Fruit fly (Drosophila melanogaster) whole organism, embryonic: ENCODE data around the gene CG13386.

Experiments used
- Aef1 ChIP-seq: fragments of 200-800 bp; sonication (Bioruptor generic); IDR thresholded peaks from 3 replicates; pipeline ENCODE4 v1.3.6; 2022; ENCODE audit warnings: missing biosample characterization, missing genetic modification characterization
- Bgb ChIP-seq: fragments of 200-800 bp; sonication (Bioruptor generic); IDR thresholded peaks from 2 replicates; pipeline ENCODE4 v1.3.6; 2022; ENCODE audit warnings: missing biosample characterization, missing genetic modification characterization; ENCODE audit not compliant: partially characterized antibody
- CG10267 ChIP-seq: fragments of 200-800 bp; sonication (Bioruptor generic); optimal IDR thresholded peaks from 2 replicates; lab custom pipeline; 2018; ENCODE audit warnings: missing biosample characterization, mild to moderate bottlenecking, missing genetic modification characterization, moderate library complexity
- CG10959 ChIP-seq: fragments of 200-800 bp; sonication (Bioruptor generic); IDR thresholded peaks from 2 replicates; pipeline ENCODE4 v1.3.6; 2022; ENCODE audit warnings: missing biosample characterization, missing genetic modification characterization
- CG11504 ChIP-seq: fragments of 200-800 bp; sonication (Bioruptor generic); optimal IDR thresholded peaks from 3 replicates; lab custom pipeline; 2019; ENCODE audit warnings: missing biosample characterization, mild to moderate bottlenecking, missing genetic modification characterization, moderate library complexity
- CG14667 ChIP-seq: fragments of 200-800 bp; sonication (Bioruptor generic); IDR thresholded peaks from 2 replicates; pipeline ENCODE4 v1.3.6; 2022; ENCODE audit warnings: missing biosample characterization, missing genetic modification characterization
- CG15011 ChIP-seq: fragments of 200-800 bp; sonication (Bioruptor generic); optimal IDR thresholded peaks from 3 replicates; lab custom pipeline; 2018; ENCODE audit warnings: missing biosample characterization, mild to moderate bottlenecking, missing genetic modification characterization
- CG15696 ChIP-seq: fragments of 200-800 bp; sonication (Bioruptor generic); optimal IDR thresholded peaks from 2 replicates; lab custom pipeline; 2019; ENCODE audit warnings: missing biosample characterization, mild to moderate bottlenecking, missing genetic modification characterization, moderate library complexity
- CG1602 ChIP-seq: fragments of 200-800 bp; sonication (Bioruptor generic); optimal IDR thresholded peaks from 3 replicates; lab custom pipeline; 2016; ENCODE audit warnings: missing biosample characterization, missing genetic modification characterization
- CG17186 ChIP-seq: fragments of 200-800 bp; sonication (Bioruptor generic); optimal IDR thresholded peaks from 3 replicates; lab custom pipeline; 2017; ENCODE audit warnings: missing biosample characterization, missing genetic modification reagents, missing genetic modification characterization
- CG2889 ChIP-seq: fragments of 200-800 bp; sonication (Bioruptor generic); IDR thresholded peaks from 3 replicates; pipeline ENCODE4 v1.3.6; 2022; ENCODE audit warnings: missing biosample characterization, missing genetic modification characterization
- CG3065 ChIP-seq: fragments of 200-800 bp; sonication (Bioruptor generic); optimal IDR thresholded peaks from 2 replicates; lab custom pipeline; 2016; ENCODE audit warnings: missing biosample characterization, missing genetic modification characterization
- CG31224 ChIP-seq: fragments of 200-800 bp; sonication (Bioruptor generic); IDR thresholded peaks from 2 replicates; pipeline ENCODE4 v1.3.6; 2022; ENCODE audit warnings: missing biosample characterization, missing genetic modification characterization
- CG3281 ChIP-seq: fragments of 200-800 bp; sonication (Bioruptor generic); optimal IDR thresholded peaks from 3 replicates; lab custom pipeline; 2017; ENCODE audit warnings: missing biosample characterization, mild to moderate bottlenecking, missing genetic modification characterization
- CG4360 ChIP-seq: fragments of 200-800 bp; sonication (Bioruptor generic); IDR thresholded peaks from 2 replicates; pipeline ENCODE4 v1.3.6; 2022; ENCODE audit warnings: missing biosample characterization, missing genetic modification characterization
- CG4617 ChIP-seq: fragments of 200-800 bp; sonication (Bioruptor generic); optimal IDR thresholded peaks from 3 replicates; lab custom pipeline; 2016; ENCODE audit warnings: missing biosample characterization, missing genetic modification characterization, borderline replicate concordance
- CG4820 ChIP-seq: fragments of 200-800 bp; sonication (Bioruptor generic); optimal IDR thresholded peaks from 3 replicates; lab custom pipeline; 2016; ENCODE audit warnings: missing biosample characterization, missing genetic modification characterization
- CG5245 ChIP-seq: fragments of 200-800 bp; sonication (Bioruptor generic); optimal IDR thresholded peaks from 3 replicates; lab custom pipeline; 2016; ENCODE audit warnings: missing biosample characterization, missing genetic modification characterization
- CG6683 ChIP-seq: fragments of 200-800 bp; sonication (Bioruptor generic); optimal IDR thresholded peaks from 2 replicates; lab custom pipeline; 2017; ENCODE audit warnings: missing biosample characterization, mild to moderate bottlenecking, missing genetic modification characterization, missing genetic modification reagents
- CG7745 ChIP-seq: fragments of 200-800 bp; sonication (Bioruptor generic); optimal IDR thresholded peaks from 2 replicates; lab custom pipeline; 2018; ENCODE audit warnings: missing biosample characterization, mild to moderate bottlenecking, missing genetic modification characterization, moderate library complexity
- CG7963 ChIP-seq: fragments of 200-800 bp; sonication (Bioruptor generic); IDR thresholded peaks from 3 replicates; pipeline ENCODE4 v1.3.6; 2022; ENCODE audit warnings: missing biosample characterization, missing genetic modification characterization; ENCODE audit not compliant: partially characterized antibody
- Dp ChIP-seq: fragments of 200-800 bp; sonication (Bioruptor generic); optimal IDR thresholded peaks from 2 replicates; lab custom pipeline; 2018; ENCODE audit warnings: missing biosample characterization, mild to moderate bottlenecking, missing genetic modification characterization, moderate library complexity
- Dref ChIP-seq: fragments of 200-800 bp; sonication (Bioruptor generic); IDR thresholded peaks from 2 replicates; pipeline ENCODE4 v1.3.6; 2022; ENCODE audit warnings: missing biosample characterization, missing genetic modification characterization
- Ets65A ChIP-seq: fragments of 200-800 bp; sonication (Bioruptor generic); peaks from one replicate; lab custom pipeline; 2016; ENCODE audit warnings: missing biosample characterization, missing genetic modification characterization
- GATAe ChIP-seq: fragments of 200-800 bp; sonication (Bioruptor generic); conservative IDR thresholded peaks from 2 replicates; pipeline ENCODE4 v1.3.6; 2022; ENCODE audit warnings: missing biosample characterization, missing genetic modification characterization
- Hmr ChIP-seq: fragments of 200-800 bp; sonication (Bioruptor generic); optimal IDR thresholded peaks from 3 replicates; lab custom pipeline; 2017; ENCODE audit warnings: mild to moderate bottlenecking, missing biosample characterization, missing genetic modification reagents, missing genetic modification characterization
- Hmx ChIP-seq: fragments of 200-800 bp; sonication (Bioruptor generic); optimal IDR thresholded peaks from 2 replicates; lab custom pipeline; 2016; ENCODE audit warnings: missing biosample characterization, missing genetic modification characterization
- MTF-1 ChIP-seq: fragments of 200-800 bp; sonication (Bioruptor generic); optimal IDR thresholded peaks from 2 replicates; lab custom pipeline; 2018; ENCODE audit warnings: missing biosample characterization, mild to moderate bottlenecking, missing genetic modification characterization, borderline replicate concordance
- Myb ChIP-seq: fragments of 200-800 bp; sonication (Bioruptor generic); optimal IDR thresholded peaks from 2 replicates; lab custom pipeline; 2016; ENCODE audit warnings: missing biosample characterization, missing genetic modification characterization
- Nf-YA ChIP-seq: fragments of 200-800 bp; sonication (Bioruptor generic); IDR thresholded peaks from 2 replicates; pipeline ENCODE4 v1.3.6; 2022; ENCODE audit warnings: missing biosample characterization, missing genetic modification characterization
- Ravus ChIP-seq: fragments of 200-800 bp; sonication (Bioruptor generic); IDR thresholded peaks from 2 replicates; pipeline ENCODE4 v1.3.6; 2022; ENCODE audit warnings: missing biosample characterization, missing genetic modification characterization
- Six4 ChIP-seq: fragments of 200-800 bp; sonication (Bioruptor generic); optimal IDR thresholded peaks from 2 replicates; lab custom pipeline; 2016; ENCODE audit warnings: missing biosample characterization, missing genetic modification characterization
- chif ChIP-seq, 2 experiments: fragments of 200-800 bp; sonication (Bioruptor generic); optimal IDR thresholded peaks; 3 replicates each; lab custom pipeline; 2016; ENCODE audit warnings: missing biosample characterization in 2 of 2, missing genetic modification characterization in 2 of 2
- dan ChIP-seq: fragments of 200-800 bp; sonication (Bioruptor generic); IDR thresholded peaks from 2 replicates; pipeline ENCODE4 v1.3.6; 2022; ENCODE audit warnings: missing biosample characterization, missing genetic modification characterization
- danr ChIP-seq: fragments of 200-800 bp; sonication (Bioruptor generic); IDR thresholded peaks from 2 replicates; pipeline ENCODE4 v1.3.6; 2022; ENCODE audit warnings: missing biosample characterization, missing genetic modification characterization
- disco-r ChIP-seq: fragments of 200-800 bp; sonication (Bioruptor generic); optimal IDR thresholded peaks from 2 replicates; lab custom pipeline; 2016; ENCODE audit warnings: missing biosample characterization, missing genetic modification characterization
- emc ChIP-seq: fragments of 200-800 bp; sonication (Bioruptor generic); optimal IDR thresholded peaks from 2 replicates; lab custom pipeline; 2016; ENCODE audit warnings: missing biosample characterization, missing genetic modification characterization
- ems ChIP-seq: fragments of 200-800 bp; sonication (Bioruptor generic); optimal IDR thresholded peaks from 3 replicates; lab custom pipeline; 2016; ENCODE audit warnings: missing biosample characterization, missing genetic modification characterization
- esg ChIP-seq: fragments of 200-800 bp; sonication (Bioruptor generic); conservative IDR thresholded peaks from 2 replicates; pipeline ENCODE4 v1.3.6; 2022; ENCODE audit warnings: missing biosample characterization, missing genetic modification characterization
- fru ChIP-seq: fragments of >200 bp; optimal IDR thresholded peaks from 2 replicates; lab custom pipeline; 2017
- gcm ChIP-seq: fragments of 200-800 bp; sonication (Bioruptor generic); optimal IDR thresholded peaks from 2 replicates; lab custom pipeline; 2019; ENCODE audit warnings: missing biosample characterization, mild to moderate bottlenecking, missing genetic modification characterization, moderate library complexity
- insv ChIP-seq, 2 experiments: fragments of 200-800 bp; sonication (Bioruptor generic); optimal IDR thresholded peaks; 3 replicates each; lab custom pipeline; 2016 to 2018; ENCODE audit warnings: missing biosample characterization in 2 of 2, missing genetic modification characterization in 2 of 2
- inv ChIP-seq: fragments of 200-800 bp; sonication (Bioruptor generic); IDR thresholded peaks from 2 replicates; pipeline ENCODE4 v1.3.6; 2022; ENCODE audit warnings: missing biosample characterization, missing genetic modification characterization; ENCODE audit not compliant: partially characterized antibody
- ranshi ChIP-seq: fragments of 200-800 bp; sonication (Bioruptor generic); IDR thresholded peaks from 2 replicates; pipeline ENCODE4 v1.3.6; 2022; ENCODE audit warnings: missing biosample characterization, missing genetic modification characterization
- sc ChIP-seq, 3 experiments: fragments of >200 bp in 2 of 3; fragments of 200-800 bp in 1 of 3; sonication (Bioruptor generic) in 1 of 3; optimal IDR thresholded peaks; 2 replicates in 2 of 3; 3 replicates in 1 of 3; lab custom pipeline; 2017; ENCODE audit warnings: mild to moderate bottlenecking in 1 of 3, missing biosample characterization in 1 of 3, missing genetic modification characterization in 1 of 3, missing genetic modification reagents in 1 of 3
- sd ChIP-seq: fragments of 200-800 bp; sonication (Bioruptor generic); optimal IDR thresholded peaks from 3 replicates; lab custom pipeline; 2018; ENCODE audit warnings: missing biosample characterization, mild to moderate bottlenecking, missing genetic modification characterization, moderate library complexity
- sens-2 ChIP-seq: fragments of 200-800 bp; sonication (Bioruptor generic); IDR thresholded peaks from 2 replicates; pipeline ENCODE4 v1.3.6; 2022; ENCODE audit warnings: missing biosample characterization, missing genetic modification characterization
- shn ChIP-seq: fragments of 200-800 bp; sonication (Bioruptor generic); optimal IDR thresholded peaks from 3 replicates; lab custom pipeline; 2016; ENCODE audit warnings: missing biosample characterization, missing genetic modification characterization
- sima ChIP-seq: fragments of 200-800 bp; sonication (Bioruptor generic); optimal IDR thresholded peaks from 2 replicates; lab custom pipeline; 2016; ENCODE audit warnings: missing biosample characterization, missing genetic modification characterization
- stwl ChIP-seq: fragments of 200-800 bp; sonication (Bioruptor generic); optimal IDR thresholded peaks from 3 replicates; lab custom pipeline; 2018; ENCODE audit warnings: missing biosample characterization, mild to moderate bottlenecking, missing genetic modification characterization, moderate library complexity
- vnd ChIP-seq: fragments of 200-800 bp; sonication (Bioruptor generic); IDR thresholded peaks from 3 replicates; pipeline ENCODE4 v1.3.6; 2022; ENCODE audit warnings: missing biosample characterization, missing genetic modification characterization; ENCODE audit not compliant: partially characterized antibody

Gene CG13386

dm6 chr2L:8376717-8377116, 22.1 kb upstream of the CG13386 start, which contains the start of the genes CG13390 and CG17294 (continued):
- TF ChIP-seq emc (GFP tag; lab: Kevin White, UChicago) (peak; percentile 91), sima (GFP tag; lab: Kevin White, UChicago) (peak; percentile 89), esg (GFP tag; lab: Robert Waterston, UW) (peak; percentile 100), Dref (GFP tag; lab: Robert Waterston, UW) (peak; percentile 65), sc (optimal IDR thresholded peaks at IDR 0.05; lab: Kevin White, UChicago) (no peak), sc (GFP tag; optimal IDR thresholded peaks at IDR 0.05; lab: Kevin White, UChicago) (peak; percentile 99), inv (GFP tag; lab: Robert Waterston, UW) (peak; percentile 71; the same call in 1 of the 2 replicates), Ravus (GFP tag; lab: Robert Waterston, UW) (peak; percentile 99), CG7963 (GFP tag; lab: Robert Waterston, UW) (peak; percentile 58), CG4360 (GFP tag; lab: Robert Waterston, UW) (peak; percentile 90), CG2889 (peak; percentile 99), sd (peak; percentile 98), MTF-1 (GFP tag; lab: Kevin White, UChicago) (peak; percentile 99), CG15011 (GFP tag; lab: Kevin White, UChicago) (peak; percentile 99), GATAe (peak; percentile 99), gcm (peak; percentile 99), CG1602 (GFP tag; lab: Kevin White, UChicago) (peak; percentile 99), Six4 (GFP tag; lab: Kevin White, UChicago) (peak; percentile 99), CG14667 (GFP tag; lab: Robert Waterston, UW) (peak; percentile 99), CG4617 (GFP tag; lab: Kevin White, UChicago) (peak; percentile 99), Bgb (GFP tag; lab: Robert Waterston, UW) (peak; percentile 71), chif (GFP tag; optimal IDR thresholded peaks at IDR 0.05; lab: Kevin White, UChicago) (peak; percentile 87 to 95), ems (peak; percentile 97), CG3065 (peak; percentile 97), Nf-YA (GFP tag; lab: Robert Waterston, UW) (peak; percentile 99), CG10267 (tag; lab: Kevin White, UChicago) (peak; percentile 98), Dp (peak; percentile 54), ranshi (peak; percentile 100), Aef1 (GFP tag; lab: Robert Waterston, UW) (peak; percentile 100), CG11504 (tag; lab: Kevin White, UChicago) (peak; percentile 98), Myb (peak; percentile 69), vnd (GFP tag; lab: Robert Waterston, UW) (peak; percentile 63), shn (GFP tag; lab: Kevin White, UChicago) (peak; percentile 77), CG31224 (GFP tag; lab: Robert Waterston, UW) (peak; percentile 99), CG4820 (GFP tag; lab: Kevin White, UChicago) (peak; percentile 98), CG17186 (GFP tag; lab: Kevin White, UChicago) (peak; percentile 94), Ets65A (GFP tag; lab: Kevin White, UChicago) (peak; percentile 97), dan (peak; percentile 97), CG6683 (GFP tag; lab: Kevin White, UChicago) (peak; percentile 99), CG7745 (tag; lab: Kevin White, UChicago) (peak; percentile 89), insv (GFP tag; optimal IDR thresholded peaks at IDR 0.05; lab: Kevin White, UChicago) (peak in 1 of 2 experiments; percentile 87), CG10959 (GFP tag; lab: Robert Waterston, UW) (peak; percentile 99), fru (lab: Kevin White, UChicago) (no peak), disco-r (GFP tag; lab: Kevin White, UChicago) (peak; percentile 87), CG15696 (tag; lab: Kevin White, UChicago) (peak; percentile 99), Hmr (GFP tag; lab: Kevin White, UChicago) (peak; percentile 100), Hmx (GFP tag; lab: Kevin White, UChicago) (peak; percentile 85), sens-2 (GFP tag; lab: Robert Waterston, UW) (peak; percentile 99), danr (GFP tag; lab: Robert Waterston, UW) (peak; percentile 99), CG5245 (peak; percentile 98), stwl (tag; lab: Kevin White, UChicago) (peak; percentile 87), CG3281 (GFP tag; lab: Kevin White, UChicago) (peak; percentile 100)
